Fruit fly (Drosophila melanogaster): ENCODE data around the gene CG4596.

- TF ChIP-seq Blimp-1 (GFP tag; optimal IDR thresholded peaks at IDR 0.05) (no peak), Gug (GFP tag; IDR thresholded peaks at IDR 0.05) (no peak), CG34406 (GFP tag; optimal IDR thresholded peaks at IDR 0.05) (no peak)
Measured at dm6 chr3R:10850636-10851035, 22.2 kb upstream of the CG4596 start.
